Worm (Caenorhabditis elegans) whole organism, L1 larva: ENCODE results near the gene tni-3.

Experiments
- dpl-1 ChIP-seq, 3 experiments: fragments of 150-350 bp in 2 of 3; sonication (generic microtip) in 1 of 3; optimal IDR thresholded peaks; 2 replicates each; lab custom pipeline; 2014 to 2017; ENCODE audit warnings: missing biosample characterization in 3 of 3, missing genetic modification characterization in 3 of 3, missing genetic modification reagents in 3 of 3
- lin-13 ChIP-seq: fragments of 150-350 bp; optimal IDR thresholded peaks from 2 replicates; lab custom pipeline; 2014; ENCODE audit warnings: missing biosample characterization, missing genetic modification reagents, missing genetic modification characterization
- nhr-20 ChIP-seq: sonication (generic microtip); optimal IDR thresholded peaks from 2 replicates; lab custom pipeline; 2016; ENCODE audit warnings: mild to moderate bottlenecking, missing genetic modification characterization, missing compliant biosample characterization
- nhr-28 ChIP-seq: fragments of 150-350 bp; optimal IDR thresholded peaks from 2 replicates; lab custom pipeline; 2014; ENCODE audit warnings: missing biosample characterization, missing genetic modification characterization
- pax-3 ChIP-seq: fragments of 200-800 bp; sonication (Bioruptor generic); optimal IDR thresholded peaks from 2 replicates; lab custom pipeline; 2018; ENCODE audit warnings: mild to moderate bottlenecking, missing genetic modification characterization, moderate library complexity, missing compliant biosample characterization
- unc-62 ChIP-seq: fragments of 150-350 bp; optimal IDR thresholded peaks from 2 replicates; lab custom pipeline; 2014; ENCODE audit warnings: missing biosample characterization, missing genetic modification reagents, missing genetic modification characterization

ce11 chrV:16848498-16848897, 13.6 kb upstream of the tni-3 start, which contains the start of the genes clec-36 and clec-26:
- no peak for TF ChIP-seq unc-62 (GFP tag; lab: Kevin White, UChicago)
- no peak for TF ChIP-seq dpl-1 (GFP tag; optimal IDR thresholded peaks at IDR 0.05; lab: Kevin White, UChicago)
- no peak for TF ChIP-seq pax-3 (tag; lab: Kevin White, UChicago)
- TF ChIP-seq nhr-28 (tag; lab: Kevin White, UChicago), result no peak
- no peak for TF ChIP-seq lin-13 (GFP tag; lab: Kevin White, UChicago)
- no peak for TF ChIP-seq nhr-20
